Worm (Caenorhabditis elegans) whole organism, early embryonic: ENCODE measurements around the gene C44B7.7.

Source experiments
- B0310.2 ChIP-seq: sonication (generic microtip); optimal IDR thresholded peaks from 2 replicates; lab custom pipeline; 2016; ENCODE audit warnings: mild to moderate bottlenecking, missing genetic modification characterization, missing compliant biosample characterization
- F13C5.2 ChIP-seq: sonication (generic microtip); optimal IDR thresholded peaks from 2 replicates; lab custom pipeline; 2017; ENCODE audit warnings: mild to moderate bottlenecking, missing genetic modification characterization, inconsistent platforms, missing compliant biosample characterization
- aly-1 ChIP-seq: sonication (generic microtip); optimal IDR thresholded peaks from 2 replicates; lab custom pipeline; 2016; ENCODE audit warnings: missing genetic modification characterization, missing compliant biosample characterization
- ama-1 ChIP-seq: fragments of 150-350 bp; optimal IDR thresholded peaks from 2 replicates; lab custom pipeline; 2014
- ceh-13 ChIP-seq: fragments of 200-800 bp; sonication (Bioruptor generic); optimal IDR thresholded peaks from 2 replicates; lab custom pipeline; 2018; ENCODE audit warnings: mild to moderate bottlenecking, missing genetic modification characterization, missing compliant biosample characterization
- ceh-36 ChIP-seq: sonication (generic microtip); optimal IDR thresholded peaks from 2 replicates; lab custom pipeline; 2016; ENCODE audit warnings: missing genetic modification characterization, inconsistent platforms, missing compliant biosample characterization
- ets-7 ChIP-seq: sonication (generic microtip); optimal IDR thresholded peaks from 2 replicates; lab custom pipeline; 2016; ENCODE audit warnings: missing genotype, missing genetic modification characterization, missing compliant biosample characterization
- flt-1 ChIP-seq: fragments of 200-800 bp; sonication (Bioruptor generic); IDR thresholded peaks from 2 replicates; pipeline ENCODE4 v1.3.6; 2022; ENCODE audit warnings: missing genetic modification characterization, missing compliant biosample characterization
- hmbx-1 ChIP-seq: sonication (generic microtip); optimal IDR thresholded peaks from 2 replicates; lab custom pipeline; 2016; ENCODE audit warnings: mild to moderate bottlenecking, missing genetic modification characterization, missing compliant biosample characterization
- hmg-4 ChIP-seq: fragments of 200-800 bp; sonication (Bioruptor generic); optimal IDR thresholded peaks from 2 replicates; lab custom pipeline; 2018; ENCODE audit warnings: mild to moderate bottlenecking, missing genetic modification characterization, missing compliant biosample characterization
- hnd-1 ChIP-seq: sonication (generic microtip); optimal IDR thresholded peaks from 2 replicates; lab custom pipeline; 2016; ENCODE audit warnings: missing genetic modification characterization, missing compliant biosample characterization
- pes-1 ChIP-seq: fragments of 200-800 bp; sonication (Bioruptor generic); IDR thresholded peaks from 2 replicates; pipeline ENCODE4 v1.3.6; 2022; ENCODE audit warnings: missing genetic modification reagents, missing genetic modification characterization, missing compliant biosample characterization
- scrt-1 ChIP-seq: fragments of 200-800 bp; sonication (Bioruptor generic); IDR thresholded peaks from 2 replicates; pipeline ENCODE4 v1.3.6; 2022; ENCODE audit warnings: missing genetic modification characterization, missing compliant biosample characterization
- sea-1 ChIP-seq: fragments of 200-800 bp; sonication (Bioruptor generic); conservative IDR thresholded peaks from 2 replicates; pipeline ENCODE4 v1.3.6; 2022; ENCODE audit warnings: missing genetic modification characterization, missing compliant biosample characterization
- tbx-11 ChIP-seq: fragments of 200-800 bp; sonication (Bioruptor generic); IDR thresholded peaks from 2 replicates; pipeline ENCODE4 v1.3.6; 2022; ENCODE audit warnings: missing genetic modification characterization, missing compliant biosample characterization
- tbx-37 ChIP-seq: fragments of 200-800 bp; sonication (Bioruptor generic); conservative IDR thresholded peaks from 2 replicates; pipeline ENCODE4 v1.3.6; 2022; ENCODE audit warnings: missing genetic modification reagents, missing genetic modification characterization, missing compliant biosample characterization
- tra-4 ChIP-seq: sonication (generic microtip); optimal IDR thresholded peaks from 2 replicates; lab custom pipeline; 2017; ENCODE audit warnings: missing genetic modification characterization, missing compliant biosample characterization

The C44B7.7 gene

DNA sequence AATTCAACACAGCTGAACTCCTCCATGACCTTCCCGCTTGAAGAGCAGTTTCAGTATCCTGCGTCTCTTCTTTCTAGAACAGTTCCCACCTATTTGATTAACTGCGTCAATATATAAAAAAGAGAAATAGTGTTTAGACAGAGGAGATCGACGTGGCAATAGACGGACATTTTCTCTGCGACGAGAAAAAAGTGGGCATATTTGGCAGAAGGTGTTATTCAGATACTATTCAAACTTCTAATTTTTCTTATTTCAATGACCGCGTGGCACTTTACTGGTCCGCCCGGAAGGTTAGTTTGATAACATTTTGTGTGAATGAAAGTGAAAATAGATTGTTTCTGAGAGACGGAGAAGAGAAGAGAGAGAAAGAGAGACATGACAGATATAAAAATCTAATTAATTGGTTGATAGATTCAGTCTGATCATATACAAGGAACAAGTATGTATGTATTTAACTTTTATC is 32.0 kb downstream of the C44B7.7 start, which contains the start of gene tbc-6:
Gene tbc-6 (plus strand): TSS at position 208 of the 463 bp plus-strand sequence.
- TF ChIP-seq aly-1 (tag; lab: Kevin White, UChicago) (no peak), ama-1 (peak; percentile 51)

- no peak for TF ChIP-seq B0310.2 (tag; lab: Kevin White, UChicago)
- TF ChIP-seq sea-1 (GFP tag; lab: Robert Waterston, UW): 0 out of 2 replicates have a peak, but pooled peaks have one; percentile 26
- TF ChIP-seq ceh-36 (tag; lab: Kevin White, UChicago): peak; percentile 1
Measured at ce11 chrII:6846723-6847122, 33.2 kb downstream of the C44B7.7 start.

- TF ChIP-seq tbx-37 (GFP tag; lab: Robert Waterston, UW) (no peak), scrt-1 (GFP tag; lab: Robert Waterston, UW) (0 out of 2 replicates have a peak, but pooled peaks have one; percentile 8), pes-1 (GFP tag; lab: Robert Waterston, UW) (no peak)
Measured at ce11 chrII:6845006-6845459, 34.9 kb downstream of the C44B7.7 start.

ce11 chrII:6844227-6845005 is 35.6 kb downstream of the C44B7.7 start:
- TF ChIP-seq ceh-36 (tag; lab: Kevin White, UChicago) (peak; percentile 89), ets-7 (peak; percentile 71), F13C5.2 (tag; lab: Kevin White, UChicago) (no peak), hmg-4 (GFP tag; lab: Kevin White, UChicago) (no peak)

DNA sequence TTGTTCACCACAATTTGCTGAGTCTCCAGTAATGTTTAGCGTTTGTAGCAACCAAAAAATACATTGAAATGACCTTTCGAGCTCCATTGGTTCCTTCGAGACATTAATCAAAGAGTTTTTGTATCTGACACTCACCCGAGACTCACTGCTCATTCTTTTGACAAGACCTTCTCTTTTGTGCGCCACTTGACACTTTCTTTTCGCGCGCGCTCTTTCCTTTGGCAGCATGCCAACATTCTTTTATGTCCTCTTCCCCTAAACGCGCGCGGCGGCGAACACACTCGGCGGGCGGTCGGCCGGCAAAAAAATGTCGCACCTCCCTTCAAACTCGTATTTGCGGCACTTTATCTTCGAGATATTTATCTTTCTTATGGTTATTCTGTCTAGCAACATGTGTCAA is 36.3 kb downstream of the C44B7.7 start:
- peak; percentile 17 for TF ChIP-seq B0310.2 (tag; lab: Kevin White, UChicago)
- no peak for TF ChIP-seq flt-1 (GFP tag; lab: Robert Waterston, UW)
- TF ChIP-seq scrt-1 (GFP tag; lab: Robert Waterston, UW): no peak
- TF ChIP-seq sea-1 (GFP tag; lab: Robert Waterston, UW): no peak
- TF ChIP-seq pes-1 (GFP tag; lab: Robert Waterston, UW): peak; percentile 56; the same call in 1 of the 2 replicates
- TF ChIP-seq tbx-37 (GFP tag; lab: Robert Waterston, UW): no peak
- no peak for TF ChIP-seq ceh-13 (GFP tag; lab: Kevin White, UChicago)
- no peak for TF ChIP-seq hnd-1

ce11 chrII:6843211-6843610 is 36.8 kb downstream of the C44B7.7 start:
- TF ChIP-seq scrt-1 (GFP tag; lab: Robert Waterston, UW) (no peak), tbx-37 (GFP tag; lab: Robert Waterston, UW) (no peak), ama-1 (peak; percentile 30)

DNA sequence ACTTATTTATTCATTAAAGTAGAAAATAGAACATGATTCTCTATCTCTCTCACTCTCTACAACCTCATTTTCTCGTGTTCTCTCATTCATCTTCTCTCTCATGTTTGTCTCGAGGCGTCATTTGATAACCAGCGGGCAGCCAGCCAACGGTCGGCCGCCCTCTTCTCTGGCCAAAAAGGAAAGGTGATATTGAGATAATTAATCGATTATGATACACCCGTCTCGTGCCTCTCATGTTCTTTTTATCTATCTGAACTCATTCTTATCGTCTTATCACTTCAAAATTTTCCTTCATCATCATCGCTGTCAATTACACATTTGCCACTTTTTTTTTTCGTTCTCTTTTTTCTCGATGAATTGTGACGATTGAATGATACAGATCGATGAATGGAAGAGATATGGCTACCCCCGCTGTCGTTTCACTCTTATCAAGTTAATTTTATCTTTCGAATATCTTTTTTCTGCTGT is 37.3 kb downstream of the C44B7.7 start:
- TF ChIP-seq tra-4 (tag; lab: Kevin White, UChicago): no peak
- peak; percentile 14 for TF ChIP-seq hmg-4 (GFP tag; lab: Kevin White, UChicago)
- TF ChIP-seq tbx-11 (GFP tag; lab: Robert Waterston, UW): no peak

DNA sequence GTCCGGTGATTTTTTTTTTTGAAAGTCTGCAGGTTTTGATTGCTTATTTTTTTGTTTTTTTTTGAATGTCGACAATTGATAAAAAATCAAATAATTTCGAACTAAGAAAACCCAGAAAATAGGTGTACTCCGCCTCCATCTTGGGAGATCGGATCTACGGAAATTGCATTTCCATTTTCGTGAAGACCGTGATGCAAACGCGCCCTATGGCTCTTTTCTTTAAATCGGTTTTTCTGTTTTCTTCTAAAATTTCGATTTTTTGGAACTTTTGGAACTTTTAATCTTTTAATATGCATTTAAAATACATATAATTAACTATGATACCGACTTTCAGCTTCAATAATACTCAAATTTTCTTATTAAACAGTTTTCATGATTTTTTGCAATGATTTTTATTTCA is 38.0 kb downstream of the C44B7.7 start:
- TF ChIP-seq ceh-36 (tag; lab: Kevin White, UChicago) (peak; percentile 6), hnd-1 (no peak)

DNA sequence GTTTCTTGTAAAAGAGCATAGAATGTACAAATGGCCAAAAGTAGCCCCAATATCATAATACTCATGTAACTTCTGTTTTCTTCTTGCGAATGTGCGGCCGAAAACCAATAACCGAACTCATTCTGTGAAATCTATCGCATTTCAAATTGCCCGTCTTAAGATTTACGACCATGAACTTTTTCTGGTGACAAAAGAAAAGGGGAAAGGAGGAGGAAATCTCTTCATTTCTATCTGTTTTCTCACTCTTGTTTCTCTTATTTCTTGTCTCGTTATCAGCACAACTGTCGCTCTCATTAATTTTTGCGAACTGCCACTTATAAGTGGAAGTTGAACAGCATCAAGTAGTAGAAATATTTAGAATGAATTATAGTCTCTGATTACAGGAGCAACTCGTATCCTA is 38.9 kb downstream of the C44B7.7 start:
- TF ChIP-seq tbx-37 (GFP tag; lab: Robert Waterston, UW) (no peak), hmbx-1 (tag; lab: Kevin White, UChicago) (no peak), F13C5.2 (tag; lab: Kevin White, UChicago) (no peak), ceh-36 (tag; lab: Kevin White, UChicago) (no peak), scrt-1 (GFP tag; lab: Robert Waterston, UW) (no peak), ceh-13 (GFP tag; lab: Kevin White, UChicago) (no peak)

ce11 chrII:6840663-6841062 is 39.3 kb downstream of the C44B7.7 start:
- TF ChIP-seq sea-1 (GFP tag; lab: Robert Waterston, UW) (no peak), ama-1 (no peak), F13C5.2 (tag; lab: Kevin White, UChicago) (no peak), ceh-13 (GFP tag; lab: Kevin White, UChicago) (no peak), pes-1 (GFP tag; lab: Robert Waterston, UW) (no peak), hmbx-1 (tag; lab: Kevin White, UChicago) (no peak), B0310.2 (tag; lab: Kevin White, UChicago) (no peak), scrt-1 (GFP tag; lab: Robert Waterston, UW) (no peak), tra-4 (tag; lab: Kevin White, UChicago) (no peak), flt-1 (GFP tag; lab: Robert Waterston, UW) (no peak), ceh-36 (tag; lab: Kevin White, UChicago) (no peak)
